Worm (Caenorhabditis elegans) whole organism, young adult: ENCODE data around the gene F28C6.8.
A peak's percentile ranks its signal among the peaks of the same experiment; 100 is the strongest.

Source experiments
- B0019.2 ChIP-seq: fragments of 200-800 bp; sonication (Bioruptor generic); conservative IDR thresholded peaks from 2 replicates; pipeline ENCODE4 v1.3.6; 2022; ENCODE audit warnings: missing genetic modification reagents, missing genetic modification characterization, missing compliant biosample characterization
- B0336.3 ChIP-seq: fragments of 200-800 bp; sonication (Bioruptor generic); IDR thresholded peaks from 2 replicates; pipeline ENCODE4 v1.3.6; 2022; ENCODE audit warnings: missing genetic modification characterization, missing compliant biosample characterization
- D2030.7 ChIP-seq: fragments of 200-800 bp; sonication (Bioruptor generic); IDR thresholded peaks from 2 replicates; pipeline ENCODE4 v1.3.6; 2022; ENCODE audit warnings: missing genetic modification reagents, missing genetic modification characterization, missing compliant biosample characterization
- F22D6.2 ChIP-seq: sonication (generic microtip); optimal IDR thresholded peaks from 2 replicates; lab custom pipeline; 2016; ENCODE audit warnings: mild to moderate bottlenecking, missing genetic modification characterization, missing compliant biosample characterization
- F23B12.7 ChIP-seq: sonication (generic microtip); optimal IDR thresholded peaks from 2 replicates; lab custom pipeline; 2017; ENCODE audit warnings: missing genetic modification characterization, mild to moderate bottlenecking, missing compliant biosample characterization, antibody characterized with exemption, moderate library complexity; ENCODE audit not compliant: insufficient read depth
- F33H1.4 ChIP-seq: fragments of 200-800 bp; sonication (Bioruptor generic); IDR thresholded peaks from 2 replicates; pipeline ENCODE4 v1.3.6; 2022; ENCODE audit warnings: missing genetic modification reagents, missing genetic modification characterization, missing compliant biosample characterization
- F55B11.4 ChIP-seq: sonication (generic microtip); optimal IDR thresholded peaks from 2 replicates; lab custom pipeline; 2016; ENCODE audit warnings: missing compliant biosample characterization, missing genetic modification characterization, borderline replicate concordance; ENCODE audit not compliant: insufficient read depth
- F57C9.4 ChIP-seq: sonication (generic microtip); optimal IDR thresholded peaks from 2 replicates; lab custom pipeline; 2017; ENCODE audit warnings: mild to moderate bottlenecking, missing genetic modification characterization, missing compliant biosample characterization
- K11D2.4 ChIP-seq: fragments of 200-800 bp; sonication (Bioruptor generic); IDR thresholded peaks from 2 replicates; pipeline ENCODE4 v1.3.6; 2022; ENCODE audit warnings: missing genetic modification reagents, missing genetic modification characterization, missing compliant biosample characterization
- K12H6.12 ChIP-seq: fragments of 200-800 bp; sonication (Bioruptor generic); optimal IDR thresholded peaks from 2 replicates; lab custom pipeline; 2018; ENCODE audit warnings: mild to moderate bottlenecking, missing genetic modification characterization, missing compliant biosample characterization
- Y53F4B.3 ChIP-seq: fragments of 200-800 bp; sonication (Bioruptor generic); IDR thresholded peaks from 2 replicates; pipeline ENCODE4 v1.3.6; 2022; ENCODE audit warnings: missing genetic modification reagents, missing genetic modification characterization, missing compliant biosample characterization
- ama-1 ChIP-seq, 3 experiments: fragments of 150-350 bp in 1 of 3; sonication (generic microtip) in 2 of 3; optimal IDR thresholded peaks; 2 replicates each; lab custom pipeline; 2014 to 2018; ENCODE audit warnings: missing biosample characterization in 2 of 3, missing genetic modification characterization in 2 of 3, missing genetic modification reagents in 2 of 3
- attf-5 ChIP-seq: fragments of 200-800 bp; sonication (Bioruptor generic); optimal IDR thresholded peaks from 2 replicates; lab custom pipeline; 2018; ENCODE audit warnings: mild to moderate bottlenecking, missing genetic modification characterization, missing compliant biosample characterization
- attf-6 ChIP-seq: fragments of 200-800 bp; sonication (Bioruptor generic); IDR thresholded peaks from 2 replicates; pipeline ENCODE4 v1.3.6; 2022; ENCODE audit warnings: missing genetic modification reagents, missing genetic modification characterization, missing compliant biosample characterization
- bed-2 ChIP-seq: fragments of 200-800 bp; sonication (Bioruptor generic); IDR thresholded peaks from 2 replicates; pipeline ENCODE4 v1.3.6; 2022; ENCODE audit warnings: missing genetic modification reagents, missing genetic modification characterization, missing compliant biosample characterization
- ccch-3 ChIP-seq: fragments of 200-800 bp; sonication (Bioruptor generic); optimal IDR thresholded peaks from 2 replicates; lab custom pipeline; 2018; ENCODE audit warnings: mild to moderate bottlenecking, missing genetic modification characterization, missing compliant biosample characterization
- cebp-1 ChIP-seq, 2 experiments: fragments of 200-800 bp in 1 of 2; sonication (Bioruptor generic) in 1 of 2; sonication (generic microtip) in 1 of 2; IDR thresholded peaks in 1 of 2; optimal IDR thresholded peaks in 1 of 2; 2 replicates each; pipeline versions ENCODE4 v1.3.6 to Lab custom; 2017 to 2022; ENCODE audit warnings: missing compliant biosample characterization in 2 of 2, missing genetic modification characterization in 2 of 2, mild to moderate bottlenecking in 1 of 2, missing genetic modification reagents in 1 of 2, moderate library complexity in 1 of 2
- ceh-100 ChIP-seq: fragments of 200-800 bp; sonication (Bioruptor generic); IDR thresholded peaks from 2 replicates; pipeline ENCODE4 v1.3.6; 2022; ENCODE audit warnings: missing genetic modification reagents, missing genetic modification characterization, missing compliant biosample characterization
- ceh-91 ChIP-seq: fragments of 200-800 bp; sonication (Bioruptor generic); IDR thresholded peaks from 2 replicates; pipeline ENCODE4 v1.3.6; 2022; ENCODE audit warnings: missing genetic modification reagents, missing genetic modification characterization, missing compliant biosample characterization
- dpff-1 ChIP-seq: sonication (generic microtip); optimal IDR thresholded peaks from 2 replicates; lab custom pipeline; 2017; ENCODE audit warnings: mild to moderate bottlenecking, missing genetic modification characterization, missing compliant biosample characterization
- hmg-1.2 ChIP-seq: fragments of 200-800 bp; sonication (Bioruptor generic); IDR thresholded peaks from 2 replicates; pipeline ENCODE4 v1.3.6; 2022; ENCODE audit warnings: missing genetic modification reagents, missing genetic modification characterization, missing compliant biosample characterization
- let-526 ChIP-seq: fragments of 200-800 bp; sonication (Bioruptor generic); IDR thresholded peaks from 2 replicates; pipeline ENCODE4 v1.3.6; 2022; ENCODE audit warnings: missing genetic modification reagents, missing genetic modification characterization, missing compliant biosample characterization
- let-607 ChIP-seq, 2 experiments: fragments of 200-800 bp in 1 of 2; sonication (Bioruptor generic) in 1 of 2; sonication (generic microtip) in 1 of 2; optimal IDR thresholded peaks; 2 replicates each; lab custom pipeline; 2016 to 2018; ENCODE audit warnings: mild to moderate bottlenecking in 2 of 2, missing compliant biosample characterization in 2 of 2, missing genetic modification characterization in 2 of 2, moderate library complexity in 2 of 2, missing genotype in 1 of 2
- lin-35 ChIP-seq, 3 experiments: fragments of 150-350 bp in 2 of 3; sonication (generic microtip) in 1 of 3; optimal IDR thresholded peaks; 2 replicates each; lab custom pipeline; 2014 to 2018; ENCODE audit warnings: missing biosample characterization in 3 of 3, missing genetic modification characterization in 3 of 3, missing genetic modification reagents in 3 of 3
- lin-40 ChIP-seq: sonication (generic microtip); optimal IDR thresholded peaks from 2 replicates; lab custom pipeline; 2016; ENCODE audit warnings: missing genetic modification characterization, mild to moderate bottlenecking, missing compliant biosample characterization, missing genotype, missing genetic modification reagents
- lin-54 ChIP-seq: fragments of 200-800 bp; sonication (Bioruptor generic); optimal IDR thresholded peaks from 2 replicates; lab custom pipeline; 2018; ENCODE audit warnings: mild to moderate bottlenecking, missing genetic modification characterization, missing compliant biosample characterization
- madf-3 ChIP-seq: fragments of 200-800 bp; sonication (Bioruptor generic); IDR thresholded peaks from 2 replicates; pipeline ENCODE4 v1.3.6; 2022; ENCODE audit warnings: missing genetic modification reagents, missing genetic modification characterization, missing compliant biosample characterization
- madf-8 ChIP-seq: fragments of 200-800 bp; sonication (Bioruptor generic); conservative IDR thresholded peaks from 2 replicates; pipeline ENCODE4 v1.3.6; 2022; ENCODE audit warnings: missing genetic modification reagents, missing genetic modification characterization, missing compliant biosample characterization
- mes-4 ChIP-seq: sonication (generic microtip); optimal IDR thresholded peaks from 2 replicates; lab custom pipeline; 2016; ENCODE audit warnings: missing genotype, missing genetic modification characterization, missing compliant biosample characterization
- nfya-1 ChIP-seq: sonication (generic microtip); optimal IDR thresholded peaks from 2 replicates; lab custom pipeline; 2017; ENCODE audit warnings: antibody characterized with exemption, missing compliant biosample characterization, missing genetic modification characterization, borderline replicate concordance; ENCODE audit not compliant: insufficient read depth
- nhr-27 ChIP-seq: fragments of 200-800 bp; sonication (Bioruptor generic); optimal IDR thresholded peaks from 2 replicates; lab custom pipeline; 2018; ENCODE audit warnings: mild to moderate bottlenecking, missing genetic modification characterization, moderate library complexity, missing compliant biosample characterization
- nhr-90 ChIP-seq: sonication (generic microtip); optimal IDR thresholded peaks from 2 replicates; lab custom pipeline; 2016; ENCODE audit warnings: missing genotype, mild to moderate bottlenecking, missing genetic modification characterization, missing compliant biosample characterization
- pbrm-1 ChIP-seq: fragments of 200-800 bp; sonication (Bioruptor generic); IDR thresholded peaks from 2 replicates; pipeline ENCODE4 v1.3.6; 2022; ENCODE audit warnings: missing genetic modification reagents, missing genetic modification characterization, missing compliant biosample characterization
- pha-4 ChIP-seq: fragments of 150-350 bp; sonication (generic microtip); optimal IDR thresholded peaks from 2 replicates; lab custom pipeline; 2014; ENCODE audit warnings: missing biosample characterization, missing genetic modification reagents, missing genetic modification characterization
- rcor-1 ChIP-seq: fragments of 200-800 bp; sonication (Bioruptor generic); IDR thresholded peaks from 2 replicates; pipeline ENCODE4 v1.3.6; 2022; ENCODE audit warnings: missing genetic modification reagents, missing genetic modification characterization, missing compliant biosample characterization
- rec-8 ChIP-seq, 2 experiments: sonication (generic microtip); optimal IDR thresholded peaks; 2 replicates each; lab custom pipeline; 2016; ENCODE audit warnings: mild to moderate bottlenecking in 2 of 2, missing genetic modification characterization in 2 of 2, missing genetic modification reagents in 2 of 2, missing genotype in 2 of 2, missing biosample characterization in 1 of 2, missing compliant biosample characterization in 1 of 2, moderate library complexity in 1 of 2
- rpc-1 ChIP-seq, 2 experiments: fragments of 150-350 bp in 1 of 2; sonication (generic microtip) in 1 of 2; optimal IDR thresholded peaks; 2 replicates each; lab custom pipeline; 2014 to 2018; ENCODE audit warnings: missing biosample characterization in 1 of 2, missing genetic modification characterization in 1 of 2, missing genetic modification reagents in 1 of 2, missing genotype in 1 of 2
- tlf-1 ChIP-seq: fragments of 200-800 bp; sonication (Bioruptor generic); optimal IDR thresholded peaks from 2 replicates; lab custom pipeline; 2018; ENCODE audit warnings: mild to moderate bottlenecking, missing genetic modification characterization, missing compliant biosample characterization
- xnd-1 ChIP-seq: sonication (generic microtip); optimal IDR thresholded peaks from 2 replicates; lab custom pipeline; 2016; ENCODE audit warnings: missing genotype, missing genetic modification reagents, missing genetic modification characterization, missing compliant biosample characterization
- ztf-18 ChIP-seq: sonication (generic microtip); optimal IDR thresholded peaks from 2 replicates; lab custom pipeline; 2016; ENCODE audit warnings: missing genotype, mild to moderate bottlenecking, missing genetic modification characterization, missing compliant biosample characterization
- ztf-22 ChIP-seq: fragments of 200-800 bp; sonication (Bioruptor generic); optimal IDR thresholded peaks from 2 replicates; lab custom pipeline; 2018; ENCODE audit warnings: mild to moderate bottlenecking, missing genetic modification characterization, moderate library complexity, missing compliant biosample characterization
- ztf-28 ChIP-seq: fragments of 200-800 bp; sonication (Bioruptor generic); IDR thresholded peaks from 2 replicates; pipeline ENCODE4 v1.3.6; 2022; ENCODE audit warnings: missing genetic modification reagents, missing genetic modification characterization, missing compliant biosample characterization
- ztf-3 ChIP-seq: fragments of 200-800 bp; sonication (Bioruptor generic); optimal IDR thresholded peaks from 2 replicates; lab custom pipeline; 2018; ENCODE audit warnings: mild to moderate bottlenecking, missing genetic modification characterization, missing compliant biosample characterization

Gene F28C6.8

ce11 chrII:8569038-8569977 is 37.3 kb upstream of the F28C6.8 start, which contains the start of the genes col-38 and rpl-5:
Gene col-38, minus strand, starts transcription at chrII:8569088.
Gene rpl-5, plus strand, starts transcription at chrII:8569927.
- TF ChIP-seq mes-4 (tag; lab: Kevin White, UChicago) (no peak), nfya-1 (tag; lab: Kevin White, UChicago) (no peak), D2030.7 (GFP tag; lab: Robert Waterston, UW) (peak; percentile 71), madf-3 (GFP tag; lab: Robert Waterston, UW) (peak; percentile 39; the same call in 1 of the 2 replicates), dpff-1 (no peak), bed-2 (GFP tag; lab: Robert Waterston, UW) (no peak), nhr-90 (tag; lab: Kevin White, UChicago) (peak; percentile 31), F23B12.7 (peak; percentile 96), lin-54 (GFP tag; lab: Kevin White, UChicago) (peak; percentile 98), B0336.3 (GFP tag; lab: Robert Waterston, UW) (peak; percentile 65), ccch-3 (GFP tag; lab: Kevin White, UChicago) (no peak), rec-8 (tag; optimal IDR thresholded peaks at IDR 0.05; lab: Kevin White, UChicago) (no peak), rcor-1 (GFP tag; lab: Robert Waterston, UW) (peak; percentile 69; the same call in 1 of the 2 replicates), pbrm-1 (GFP tag; lab: Robert Waterston, UW) (peak; percentile 83), madf-8 (peak; percentile 65), rpc-1 (optimal IDR thresholded peaks at IDR 0.05; lab: Kevin White, UChicago) (no peak), rpc-1 (tag; optimal IDR thresholded peaks at IDR 0.05; lab: Kevin White, UChicago) (no peak), let-526 (GFP tag; lab: Robert Waterston, UW) (no peak), let-607 (tag; optimal IDR thresholded peaks at IDR 0.05; lab: Kevin White, UChicago) (peak; percentile 69 to 83), lin-40 (tag; lab: Kevin White, UChicago) (peak; percentile 56), F22D6.2 (tag; lab: Kevin White, UChicago) (no peak), K12H6.12 (tag; lab: Kevin White, UChicago) (peak; percentile 64), attf-5 (GFP tag; lab: Kevin White, UChicago) (peak; percentile 94), ztf-22 (GFP tag; lab: Kevin White, UChicago) (no peak), K11D2.4 (GFP tag; lab: Robert Waterston, UW) (no peak), nhr-27 (tag; lab: Kevin White, UChicago) (no peak), xnd-1 (tag; lab: Kevin White, UChicago) (peak; percentile 43), ztf-28 (GFP tag; lab: Robert Waterston, UW) (0 out of 2 replicates have a peak, but pooled peaks have one; percentile 36), F55B11.4 (tag; lab: Kevin White, UChicago) (no peak), lin-35 (GFP tag; optimal IDR thresholded peaks at IDR 0.05; lab: Kevin White, UChicago) (peak; percentile 67 to 91 (median 74)), F33H1.4 (peak; percentile 79), ceh-100 (GFP tag; lab: Robert Waterston, UW) (peak; percentile 48; the same call in 1 of the 2 replicates), attf-6 (GFP tag; lab: Robert Waterston, UW) (no peak), hmg-1.2 (GFP tag; lab: Robert Waterston, UW) (peak; percentile 62), Y53F4B.3 (GFP tag; lab: Robert Waterston, UW) (no peak), cebp-1 (GFP tag; IDR thresholded peaks at IDR 0.05; lab: Robert Waterston, UW) (peak; percentile 25; the same call in 1 of the 2 replicates), cebp-1 (tag; optimal IDR thresholded peaks at IDR 0.05; lab: Kevin White, UChicago) (peak; percentile 72), tlf-1 (GFP tag; lab: Kevin White, UChicago) (peak; percentile 64), B0019.2 (GFP tag; lab: Robert Waterston, UW) (0 out of 2 replicates have a peak, but pooled peaks have one; percentile 27), ceh-91 (peak; percentile 72), ama-1 (optimal IDR thresholded peaks at IDR 0.05; lab: Kevin White, UChicago) (no peak), ama-1 (GFP tag; optimal IDR thresholded peaks at IDR 0.05; lab: Kevin White, UChicago) (peak in 1 of 2 experiments; percentile 26), pha-4 (tag; lab: Kevin White, UChicago) (peak; percentile 57), ztf-18 (tag; lab: Kevin White, UChicago) (peak; percentile 43), F57C9.4 (tag; lab: Kevin White, UChicago) (no peak), ztf-3 (GFP tag; lab: Kevin White, UChicago) (no peak)
